Fruit fly (Drosophila melanogaster): Measurements from ENCODE around the gene PIG-P.

PIG-P gene

dm6 chr3R:26042131-26042885 lies 15.7 kb downstream of the PIG-P start (continued):
- TF ChIP-seq CG13123 (GFP tag; optimal IDR thresholded peaks at IDR 0.05) (peak; percentile 95), CG8478 (optimal IDR thresholded peaks at IDR 0.05) (peak; percentile 88), CG13287 (GFP tag; IDR thresholded peaks at IDR 0.05; ENCODE audit: partially characterized antibody) (no peak), chm (GFP tag; IDR thresholded peaks at IDR 0.05) (peak; percentile 97), amos (GFP tag; IDR thresholded peaks at IDR 0.05; ENCODE audit: partially characterized antibody) (no peak), CG15479 (GFP tag; optimal IDR thresholded peaks at IDR 0.05) (peak; percentile 78), CG6854 (GFP tag; optimal IDR thresholded peaks at IDR 0.05) (peak; percentile 90), kay (GFP tag; optimal IDR thresholded peaks at IDR 0.05) (peak; percentile 90), Scr (GFP tag; IDR thresholded peaks at IDR 0.05; ENCODE audit: partially characterized antibody) (no peak), CG2120 (GFP tag; optimal IDR thresholded peaks at IDR 0.05) (peak; percentile 98), B-H2 (GFP tag; optimal IDR thresholded peaks at IDR 0.05) (peak; percentile 87), CG14667 (GFP tag; IDR thresholded peaks at IDR 0.05) (peak; percentile 95), CG31365 (tag; optimal IDR thresholded peaks at IDR 0.05) (peak; percentile 82), tio (GFP tag; optimal IDR thresholded peaks at IDR 0.05) (peak; percentile 97), CG9609 (GFP tag; optimal IDR thresholded peaks at IDR 0.05) (peak; percentile 97), ems (GFP tag; optimal IDR thresholded peaks at IDR 0.05) (peak; percentile 96), CG4328 (GFP tag; optimal IDR thresholded peaks at IDR 0.05) (peak; percentile 89), CG6254 (GFP tag; optimal IDR thresholded peaks at IDR 0.05) (peak; percentile 93), pan (optimal IDR thresholded peaks at IDR 0.05) (no peak), pan (GFP tag; optimal IDR thresholded peaks at IDR 0.05 in 1 of 2, IDR thresholded peaks at IDR 0.05 in 1 of 2) (peak in 1 of 2 experiments; percentile 98), sima (GFP tag; optimal IDR thresholded peaks at IDR 0.05) (peak; percentile 90), CG34422 (GFP tag; IDR thresholded peaks at IDR 0.05) (peak; percentile 98), CG6791 (GFP tag; IDR thresholded peaks at IDR 0.05; ENCODE audit: partially characterized antibody) (no peak), twi (tag; optimal IDR thresholded peaks at IDR 0.05) (peak; percentile 83), crc (GFP tag; optimal IDR thresholded peaks at IDR 0.05) (peak; percentile 96), CG8359 (GFP tag; optimal IDR thresholded peaks at IDR 0.05; ENCODE audit: borderline replicate concordance) (peak; percentile 86), gsb (GFP tag; IDR thresholded peaks at IDR 0.05) (peak; percentile 91), dmrt11E (tag; optimal IDR thresholded peaks at IDR 0.05) (peak; percentile 93), CG4854 (GFP tag; optimal IDR thresholded peaks at IDR 0.05) (peak; percentile 95), rib (GFP tag; IDR thresholded peaks at IDR 0.05) (peak; percentile 89), kni (GFP tag; optimal IDR thresholded peaks at IDR 0.05) (peak; percentile 89), slou (GFP tag; optimal IDR thresholded peaks at IDR 0.05) (peak; percentile 92), CG6272 (GFP tag; IDR thresholded peaks at IDR 0.05) (peak; percentile 94), HLH3B (GFP tag; IDR thresholded peaks at IDR 0.05) (peak; percentile 96), cad (GFP tag; optimal IDR thresholded peaks at IDR 0.05) (peak; percentile 40), ato (GFP tag; IDR thresholded peaks at IDR 0.05; ENCODE audit: partially characterized antibody) (no peak), CG34224 (GFP tag; IDR thresholded peaks at IDR 0.05; ENCODE audit: partially characterized antibody) (no peak; the same call in 2 of the 3 replicates), Chrac-16 (GFP tag; optimal IDR thresholded peaks at IDR 0.05) (peak; percentile 97), CG2712 (tag; optimal IDR thresholded peaks at IDR 0.05) (peak; percentile 95), Dp (GFP tag; optimal IDR thresholded peaks at IDR 0.05) (peak; percentile 8), Sox100B (GFP tag; optimal IDR thresholded peaks at IDR 0.05) (peak; percentile 90), vvl (GFP tag; IDR thresholded peaks at IDR 0.05) (peak; percentile 99), CG4730 (GFP tag; IDR thresholded peaks at IDR 0.05) (peak; percentile 96), Ssrp (tag; optimal IDR thresholded peaks at IDR 0.05) (peak; percentile 96), NfI (GFP tag; optimal IDR thresholded peaks at IDR 0.05) (peak; percentile 96), TFAM (GFP tag; optimal IDR thresholded peaks at IDR 0.05) (peak; percentile 81), CG9215 (GFP tag; IDR thresholded peaks at IDR 0.05) (peak; percentile 93), CG6765 (GFP tag; optimal IDR thresholded peaks at IDR 0.05) (peak; percentile 92), nerfin-2 (GFP tag; IDR thresholded peaks at IDR 0.05; ENCODE audit: partially characterized antibody) (no peak)

All from whole organism, embryonic.